Worm (Caenorhabditis elegans) whole organism, early embryonic: ENCODE data around the gene fbxa-147.

Experiments
- B0310.2 ChIP-seq: sonication (generic microtip); optimal IDR thresholded peaks from 2 replicates; lab custom pipeline; 2016; ENCODE audit warnings: mild to moderate bottlenecking, missing genetic modification characterization, missing compliant biosample characterization
- F13C5.2 ChIP-seq: sonication (generic microtip); optimal IDR thresholded peaks from 2 replicates; lab custom pipeline; 2017; ENCODE audit warnings: mild to moderate bottlenecking, missing genetic modification characterization, inconsistent platforms, missing compliant biosample characterization
- aly-1 ChIP-seq: sonication (generic microtip); optimal IDR thresholded peaks from 2 replicates; lab custom pipeline; 2016; ENCODE audit warnings: missing genetic modification characterization, missing compliant biosample characterization
- ama-1 ChIP-seq: fragments of 150-350 bp; optimal IDR thresholded peaks from 2 replicates; lab custom pipeline; 2014
- ceh-13 ChIP-seq: fragments of 200-800 bp; sonication (Bioruptor generic); optimal IDR thresholded peaks from 2 replicates; lab custom pipeline; 2018; ENCODE audit warnings: mild to moderate bottlenecking, missing genetic modification characterization, missing compliant biosample characterization
- ceh-36 ChIP-seq: sonication (generic microtip); optimal IDR thresholded peaks from 2 replicates; lab custom pipeline; 2016; ENCODE audit warnings: missing genetic modification characterization, inconsistent platforms, missing compliant biosample characterization
- ets-7 ChIP-seq: sonication (generic microtip); optimal IDR thresholded peaks from 2 replicates; lab custom pipeline; 2016; ENCODE audit warnings: missing genotype, missing genetic modification characterization, missing compliant biosample characterization
- flt-1 ChIP-seq: fragments of 200-800 bp; sonication (Bioruptor generic); IDR thresholded peaks from 2 replicates; pipeline ENCODE4 v1.3.6; 2022; ENCODE audit warnings: missing genetic modification characterization, missing compliant biosample characterization
- hmbx-1 ChIP-seq: sonication (generic microtip); optimal IDR thresholded peaks from 2 replicates; lab custom pipeline; 2016; ENCODE audit warnings: mild to moderate bottlenecking, missing genetic modification characterization, missing compliant biosample characterization
- hmg-4 ChIP-seq: fragments of 200-800 bp; sonication (Bioruptor generic); optimal IDR thresholded peaks from 2 replicates; lab custom pipeline; 2018; ENCODE audit warnings: mild to moderate bottlenecking, missing genetic modification characterization, missing compliant biosample characterization
- hnd-1 ChIP-seq: sonication (generic microtip); optimal IDR thresholded peaks from 2 replicates; lab custom pipeline; 2016; ENCODE audit warnings: missing genetic modification characterization, missing compliant biosample characterization
- pes-1 ChIP-seq: fragments of 200-800 bp; sonication (Bioruptor generic); IDR thresholded peaks from 2 replicates; pipeline ENCODE4 v1.3.6; 2022; ENCODE audit warnings: missing genetic modification reagents, missing genetic modification characterization, missing compliant biosample characterization
- scrt-1 ChIP-seq: fragments of 200-800 bp; sonication (Bioruptor generic); IDR thresholded peaks from 2 replicates; pipeline ENCODE4 v1.3.6; 2022; ENCODE audit warnings: missing genetic modification characterization, missing compliant biosample characterization
- sea-1 ChIP-seq: fragments of 200-800 bp; sonication (Bioruptor generic); conservative IDR thresholded peaks from 2 replicates; pipeline ENCODE4 v1.3.6; 2022; ENCODE audit warnings: missing genetic modification characterization, missing compliant biosample characterization
- tbx-11 ChIP-seq: fragments of 200-800 bp; sonication (Bioruptor generic); IDR thresholded peaks from 2 replicates; pipeline ENCODE4 v1.3.6; 2022; ENCODE audit warnings: missing genetic modification characterization, missing compliant biosample characterization
- tbx-37 ChIP-seq: fragments of 200-800 bp; sonication (Bioruptor generic); conservative IDR thresholded peaks from 2 replicates; pipeline ENCODE4 v1.3.6; 2022; ENCODE audit warnings: missing genetic modification reagents, missing genetic modification characterization, missing compliant biosample characterization
- tra-4 ChIP-seq: sonication (generic microtip); optimal IDR thresholded peaks from 2 replicates; lab custom pipeline; 2017; ENCODE audit warnings: missing genetic modification characterization, missing compliant biosample characterization

The fbxa-147 gene

ce11 chrV:14729343-14729742, 13.0 kb downstream of the fbxa-147 start, which contains the start of gene oig-3:
Gene oig-3 (plus strand): TSS chrV:14729643.
- TF ChIP-seq ets-7, result no peak
- TF ChIP-seq sea-1 (GFP tag; lab: Robert Waterston, UW), result no peak
- no peak for TF ChIP-seq ceh-13 (GFP tag; lab: Kevin White, UChicago)
- TF ChIP-seq B0310.2 (tag; lab: Kevin White, UChicago), result no peak
- TF ChIP-seq hmg-4 (GFP tag; lab: Kevin White, UChicago), result no peak
- no peak for TF ChIP-seq aly-1 (tag; lab: Kevin White, UChicago)
- TF ChIP-seq ama-1 (lab: Kevin White, UChicago), result no peak
- TF ChIP-seq flt-1, result no peak
- TF ChIP-seq tra-4, result no peak
- no peak for TF ChIP-seq hmbx-1 (tag; lab: Kevin White, UChicago)
- TF ChIP-seq pes-1 (GFP tag; lab: Robert Waterston, UW), result no peak
- no peak for TF ChIP-seq scrt-1 (GFP tag; lab: Robert Waterston, UW)
- TF ChIP-seq tbx-11 (GFP tag; lab: Robert Waterston, UW), result no peak
- TF ChIP-seq F13C5.2 (tag; lab: Kevin White, UChicago), result no peak
- TF ChIP-seq tbx-37 (GFP tag; lab: Robert Waterston, UW), result no peak
- no peak for TF ChIP-seq ceh-36
- no peak for TF ChIP-seq hnd-1

DNA sequence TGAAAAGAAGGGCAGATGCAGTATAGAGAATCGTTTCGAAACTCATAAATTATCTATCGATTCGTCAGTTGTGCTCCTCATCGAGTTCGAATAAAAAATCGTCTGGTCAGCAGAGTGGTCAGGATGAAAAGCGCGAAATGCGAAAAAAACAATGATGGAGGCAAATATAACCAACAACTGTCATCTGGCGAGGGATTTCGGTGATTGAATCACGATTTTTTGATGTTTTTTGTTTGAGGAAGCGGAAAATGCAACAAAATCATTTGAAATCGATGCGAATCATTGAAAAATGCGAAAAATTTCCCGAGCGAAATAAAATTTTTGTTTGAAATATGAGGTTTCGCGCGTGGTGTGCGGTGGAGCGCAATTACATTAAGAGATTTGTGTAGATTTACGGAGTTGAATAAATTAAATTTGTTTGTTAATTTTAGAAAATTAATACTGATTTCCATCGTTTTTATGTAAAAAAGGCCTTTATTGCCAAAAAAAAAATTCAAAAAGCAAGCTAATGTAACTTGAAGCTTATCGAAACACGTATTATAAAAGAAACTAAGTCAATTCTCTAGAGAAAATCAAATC, 18.0 kb downstream of the fbxa-147 start, which contains the start of gene unc-61:
TSS of gene unc-61 (minus strand) at position 51 of the 579 bp plus-strand sequence.
- TF ChIP-seq pes-1 (GFP tag; lab: Robert Waterston, UW), result no peak
- TF ChIP-seq B0310.2 (tag; lab: Kevin White, UChicago), result no peak
- no peak for TF ChIP-seq tbx-37 (GFP tag; lab: Robert Waterston, UW)
- TF ChIP-seq aly-1 (tag; lab: Kevin White, UChicago), result no peak
- no peak for TF ChIP-seq F13C5.2 (tag; lab: Kevin White, UChicago)
- no peak for TF ChIP-seq scrt-1 (GFP tag; lab: Robert Waterston, UW)
- no peak for TF ChIP-seq ceh-36
- no peak for TF ChIP-seq hmbx-1 (tag; lab: Kevin White, UChicago)
- no peak for TF ChIP-seq tra-4
- TF ChIP-seq ceh-13 (GFP tag; lab: Kevin White, UChicago), result no peak
- no peak for TF ChIP-seq flt-1

- TF ChIP-seq aly-1 (tag; lab: Kevin White, UChicago), result no peak
- TF ChIP-seq hmg-4 (GFP tag; lab: Kevin White, UChicago), result no peak
- no peak for TF ChIP-seq ceh-36
- TF ChIP-seq tra-4, result no peak
- no peak for TF ChIP-seq tbx-11 (GFP tag; lab: Robert Waterston, UW)
- no peak for TF ChIP-seq ama-1 (lab: Kevin White, UChicago)
Observed at ce11 chrV:14736851-14737250, 20.6 kb downstream of the fbxa-147 start, which contains the start of gene Y50E8A.5. Gene Y50E8A.5 (minus strand): TSS chrV:14736951.

DNA sequence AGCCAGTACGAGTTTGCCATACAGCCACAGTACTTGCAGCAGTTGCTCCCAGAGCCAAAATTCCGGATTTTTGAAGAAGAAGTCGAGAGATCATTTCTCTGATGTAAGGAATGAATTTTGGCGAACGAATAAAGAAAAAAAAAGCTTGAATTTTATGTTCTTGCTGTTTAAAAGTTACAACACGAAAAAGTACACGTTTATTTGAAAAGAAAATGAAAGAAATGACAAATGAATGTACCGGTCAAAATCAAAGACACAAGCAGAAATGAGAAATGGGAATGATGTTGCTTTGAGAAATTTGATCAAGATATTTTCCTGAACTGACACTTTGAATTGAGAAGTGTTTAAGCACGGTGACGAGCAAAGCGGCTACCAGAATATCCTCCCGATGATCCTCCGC, 24.9 kb downstream of the fbxa-147 start, which contains the start of gene Y50E8A.6:
TSS of gene Y50E8A.6 (minus strand) at position 101 of the 400 bp plus-strand sequence.
- TF ChIP-seq B0310.2 (tag; lab: Kevin White, UChicago), result no peak
- no peak for TF ChIP-seq hnd-1
- no peak for TF ChIP-seq F13C5.2 (tag; lab: Kevin White, UChicago)
- no peak for TF ChIP-seq ceh-13 (GFP tag; lab: Kevin White, UChicago)
- TF ChIP-seq scrt-1 (GFP tag; lab: Robert Waterston, UW), result no peak
- TF ChIP-seq tbx-37 (GFP tag; lab: Robert Waterston, UW), result no peak
- TF ChIP-seq ets-7, result no peak
- no peak for TF ChIP-seq ama-1 (lab: Kevin White, UChicago)
- no peak for TF ChIP-seq hmg-4 (GFP tag; lab: Kevin White, UChicago)
- TF ChIP-seq flt-1, result no peak
- TF ChIP-seq tbx-11 (GFP tag; lab: Robert Waterston, UW), result no peak
- TF ChIP-seq sea-1 (GFP tag; lab: Robert Waterston, UW), result no peak
- no peak for TF ChIP-seq tra-4

ce11 chrV:14744824-14745223, 28.5 kb downstream of the fbxa-147 start:
- TF ChIP-seq ama-1 (lab: Kevin White, UChicago), result no peak
- no peak for TF ChIP-seq hmg-4 (GFP tag; lab: Kevin White, UChicago)
- no peak for TF ChIP-seq aly-1 (tag; lab: Kevin White, UChicago)
- TF ChIP-seq scrt-1 (GFP tag; lab: Robert Waterston, UW), result no peak
- no peak for TF ChIP-seq flt-1
- no peak for TF ChIP-seq tbx-37 (GFP tag; lab: Robert Waterston, UW)
- TF ChIP-seq tra-4, result no peak
- TF ChIP-seq hnd-1, result no peak
- no peak for TF ChIP-seq ets-7
- no peak for TF ChIP-seq tbx-11 (GFP tag; lab: Robert Waterston, UW)
- no peak for TF ChIP-seq ceh-13 (GFP tag; lab: Kevin White, UChicago)
- no peak for TF ChIP-seq B0310.2 (tag; lab: Kevin White, UChicago)
- no peak for TF ChIP-seq sea-1 (GFP tag; lab: Robert Waterston, UW)
- no peak for TF ChIP-seq ceh-36
- no peak for TF ChIP-seq F13C5.2 (tag; lab: Kevin White, UChicago)

ce11 chrV:14746975-14747374, 30.7 kb downstream of the fbxa-147 start:
- TF ChIP-seq tbx-37 (GFP tag; lab: Robert Waterston, UW) (no peak), tbx-11 (GFP tag; lab: Robert Waterston, UW) (no peak), ets-7 (no peak), sea-1 (GFP tag; lab: Robert Waterston, UW) (no peak), hnd-1 (no peak), ama-1 (lab: Kevin White, UChicago) (no peak), hmg-4 (GFP tag; lab: Kevin White, UChicago) (no peak), B0310.2 (tag; lab: Kevin White, UChicago) (no peak), scrt-1 (GFP tag; lab: Robert Waterston, UW) (no peak), hmbx-1 (tag; lab: Kevin White, UChicago) (no peak), flt-1 (no peak), tra-4 (no peak), ceh-36 (no peak), F13C5.2 (tag; lab: Kevin White, UChicago) (no peak)

DNA sequence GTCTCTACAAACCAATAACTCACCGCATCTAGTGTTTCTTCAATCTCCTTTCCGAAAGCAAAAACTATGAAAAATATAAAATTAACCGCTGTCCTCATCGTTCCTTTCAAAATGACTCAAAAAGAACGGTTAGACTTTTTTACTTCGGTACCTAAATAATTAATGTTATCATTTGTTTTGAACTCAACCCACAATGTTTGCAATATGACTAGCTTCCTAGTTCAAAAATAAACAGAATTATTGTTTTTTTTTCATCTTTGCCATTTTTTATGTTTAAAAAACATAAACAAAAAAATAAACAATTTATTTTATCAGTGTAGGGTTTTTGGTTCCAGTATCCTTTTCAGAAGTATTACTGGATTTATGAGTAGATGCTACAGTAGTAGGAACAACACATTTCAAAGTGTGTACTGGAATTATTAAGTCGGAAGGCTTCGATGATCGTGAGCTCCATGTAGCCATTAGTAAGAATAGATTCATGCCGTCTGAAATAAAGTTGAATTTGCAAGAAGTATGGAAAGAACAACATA, 32.4 kb downstream of the fbxa-147 start, which contains the start of the genes lipl-8 and Y50E8A.22:
TSS of gene lipl-8 (minus strand) at position 101 of the 530 bp plus-strand sequence.
TSS of gene Y50E8A.22 (minus strand) at position 480 of the 530 bp plus-strand sequence.
- no peak for TF ChIP-seq ama-1 (lab: Kevin White, UChicago)
- TF ChIP-seq pes-1 (GFP tag; lab: Robert Waterston, UW), result no peak
- TF ChIP-seq hnd-1, result no peak
- no peak for TF ChIP-seq aly-1 (tag; lab: Kevin White, UChicago)
- TF ChIP-seq F13C5.2 (tag; lab: Kevin White, UChicago), result no peak
- TF ChIP-seq ceh-36, result no peak
- TF ChIP-seq ets-7, result no peak
- no peak for TF ChIP-seq flt-1
- no peak for TF ChIP-seq scrt-1 (GFP tag; lab: Robert Waterston, UW)
- no peak for TF ChIP-seq tbx-11 (GFP tag; lab: Robert Waterston, UW)
- no peak for TF ChIP-seq hmg-4 (GFP tag; lab: Kevin White, UChicago)
- no peak for TF ChIP-seq sea-1 (GFP tag; lab: Robert Waterston, UW)
- TF ChIP-seq tbx-37 (GFP tag; lab: Robert Waterston, UW), result no peak
- no peak for TF ChIP-seq hmbx-1 (tag; lab: Kevin White, UChicago)
- no peak for TF ChIP-seq B0310.2 (tag; lab: Kevin White, UChicago)
- no peak for TF ChIP-seq tra-4
- no peak for TF ChIP-seq ceh-13 (GFP tag; lab: Kevin White, UChicago)
